Fruit fly (Drosophila melanogaster): ENCODE measurements around the gene lin-52.

lin-52 gene

dm6 chrX:5764001-5764892, 9.5 kb upstream of the lin-52 start, which contains the start of the genes MAPk-Ak2 and CG42699:
Gene MAPk-Ak2, minus strand, starts transcription at chrX:5764203.
Gene CG42699, plus strand, starts transcription at chrX:5764553.
- TF ChIP-seq CG5204 (GFP tag; optimal IDR thresholded peaks at IDR 0.05), result no peak
- peak; percentile 85 for TF ChIP-seq kay (GFP tag; ENCODE audit: borderline replicate concordance)
- peak; percentile 28 for TF ChIP-seq Clk (GFP tag; optimal IDR thresholded peaks at IDR 0.05)
- no peak for TF ChIP-seq cnc (optimal IDR thresholded peaks at IDR 0.05)
- TF ChIP-seq Mnt (GFP tag; optimal IDR thresholded peaks at IDR 0.05), result peak; percentile 94
- TF ChIP-seq CG7101 (tag; optimal IDR thresholded peaks at IDR 0.05), result peak; percentile 90
- TF ChIP-seq tj (GFP tag; optimal IDR thresholded peaks at IDR 0.05), result peak; percentile 59
- peak; percentile 59 for TF ChIP-seq CG7045 (GFP tag; optimal IDR thresholded peaks at IDR 0.05)
- peak; percentile 86 for TF ChIP-seq CG12768 (GFP tag; optimal IDR thresholded peaks at IDR 0.05)
- TF ChIP-seq ovo (GFP tag; optimal IDR thresholded peaks at IDR 0.05), result peak; percentile 98
- peak; percentile 89 for TF ChIP-seq cic (GFP tag; optimal IDR thresholded peaks at IDR 0.05)
- TF ChIP-seq CG1620 (GFP tag; optimal IDR thresholded peaks at IDR 0.05), result peak; percentile 95
- peak; percentile 52 for TF ChIP-seq toe (GFP tag; optimal IDR thresholded peaks at IDR 0.05)
- peak; percentile 70 for TF ChIP-seq CG14711 (tag; optimal IDR thresholded peaks at IDR 0.05)
- TF ChIP-seq Crg-1 (GFP tag; optimal IDR thresholded peaks at IDR 0.05), result peak; percentile 97
- TF ChIP-seq pad (GFP tag; optimal IDR thresholded peaks at IDR 0.05), result peak; percentile 77
- peak; percentile 90 for TF ChIP-seq CG11617 (GFP tag; optimal IDR thresholded peaks at IDR 0.05)
- TF ChIP-seq Hr96 (GFP tag; optimal IDR thresholded peaks at IDR 0.05), result no peak
- peak; percentile 56 for TF ChIP-seq CG33017 (tag; optimal IDR thresholded peaks at IDR 0.05)
- peak; percentile 63 for TF ChIP-seq bab1 (GFP tag; optimal IDR thresholded peaks at IDR 0.05)

dm6 chrX:5763443-5764000, 8.8 kb upstream of the lin-52 start:
- TF ChIP-seq CG12768 (GFP tag; optimal IDR thresholded peaks at IDR 0.05) (no peak), CG5204 (GFP tag; optimal IDR thresholded peaks at IDR 0.05) (no peak), ovo (GFP tag; optimal IDR thresholded peaks at IDR 0.05) (no peak), pad (GFP tag; optimal IDR thresholded peaks at IDR 0.05) (no peak), cic (GFP tag; optimal IDR thresholded peaks at IDR 0.05) (no peak), CG7045 (GFP tag; optimal IDR thresholded peaks at IDR 0.05) (no peak), cnc (optimal IDR thresholded peaks at IDR 0.05) (no peak), Hr96 (GFP tag; optimal IDR thresholded peaks at IDR 0.05) (no peak), tj (GFP tag; optimal IDR thresholded peaks at IDR 0.05) (no peak), kay (GFP tag; ENCODE audit: borderline replicate concordance) (no peak), Mnt (GFP tag; optimal IDR thresholded peaks at IDR 0.05) (no peak), CG1620 (GFP tag; optimal IDR thresholded peaks at IDR 0.05) (no peak), CG14711 (tag; optimal IDR thresholded peaks at IDR 0.05) (no peak), CG11617 (GFP tag; optimal IDR thresholded peaks at IDR 0.05) (no peak), CG33017 (tag; optimal IDR thresholded peaks at IDR 0.05) (no peak), bab1 (GFP tag; optimal IDR thresholded peaks at IDR 0.05) (no peak), CG7101 (tag; optimal IDR thresholded peaks at IDR 0.05) (no peak), toe (GFP tag; optimal IDR thresholded peaks at IDR 0.05) (no peak)

dm6 chrX:5756146-5756545, 1.4 kb upstream of the lin-52 start:
- no peak for TF ChIP-seq pad (GFP tag; optimal IDR thresholded peaks at IDR 0.05)
- TF ChIP-seq cic (GFP tag; optimal IDR thresholded peaks at IDR 0.05), result no peak
- TF ChIP-seq kay (GFP tag; ENCODE audit: borderline replicate concordance), result no peak
- no peak for TF ChIP-seq CG14711 (tag; optimal IDR thresholded peaks at IDR 0.05)

- TF ChIP-seq bab1 (GFP tag; optimal IDR thresholded peaks at IDR 0.05), result no peak
- TF ChIP-seq CG1620 (GFP tag; optimal IDR thresholded peaks at IDR 0.05), result no peak
- no peak for TF ChIP-seq kay (GFP tag; ENCODE audit: borderline replicate concordance)
- no peak for TF ChIP-seq toe (GFP tag; optimal IDR thresholded peaks at IDR 0.05)
- TF ChIP-seq CG7045 (GFP tag; optimal IDR thresholded peaks at IDR 0.05), result no peak
- no peak for TF ChIP-seq CG14711 (tag; optimal IDR thresholded peaks at IDR 0.05)
- no peak for TF ChIP-seq CG33017 (tag; optimal IDR thresholded peaks at IDR 0.05)
- TF ChIP-seq Mnt (GFP tag; optimal IDR thresholded peaks at IDR 0.05), result no peak
- no peak for TF ChIP-seq CG11617 (GFP tag; optimal IDR thresholded peaks at IDR 0.05)
- no peak for TF ChIP-seq Clk (GFP tag; optimal IDR thresholded peaks at IDR 0.05)
- TF ChIP-seq tj (GFP tag; optimal IDR thresholded peaks at IDR 0.05), result no peak
- TF ChIP-seq cic (GFP tag; optimal IDR thresholded peaks at IDR 0.05), result no peak
- no peak for TF ChIP-seq cnc (optimal IDR thresholded peaks at IDR 0.05)
- TF ChIP-seq Hr96 (GFP tag; optimal IDR thresholded peaks at IDR 0.05), result no peak
- no peak for TF ChIP-seq CG5204 (GFP tag; optimal IDR thresholded peaks at IDR 0.05)
- no peak for TF ChIP-seq ovo (GFP tag; optimal IDR thresholded peaks at IDR 0.05)
- TF ChIP-seq Crg-1 (GFP tag; optimal IDR thresholded peaks at IDR 0.05), result no peak
- TF ChIP-seq CG7101 (tag; optimal IDR thresholded peaks at IDR 0.05), result no peak
- TF ChIP-seq pad (GFP tag; optimal IDR thresholded peaks at IDR 0.05), result no peak
Observed at dm6 chrX:5752838-5753237, 1.9 kb downstream of the lin-52 start.

- TF ChIP-seq CG7101 (tag; optimal IDR thresholded peaks at IDR 0.05) (peak; percentile 61), CG14711 (tag; optimal IDR thresholded peaks at IDR 0.05) (peak; percentile 35), tj (GFP tag; optimal IDR thresholded peaks at IDR 0.05) (peak; percentile 21), Clk (GFP tag; optimal IDR thresholded peaks at IDR 0.05) (no peak), CG33017 (tag; optimal IDR thresholded peaks at IDR 0.05) (peak; percentile 19), CG11617 (GFP tag; optimal IDR thresholded peaks at IDR 0.05) (peak; percentile 22), Crg-1 (GFP tag; optimal IDR thresholded peaks at IDR 0.05) (no peak), cnc (optimal IDR thresholded peaks at IDR 0.05) (no peak)
Observed at dm6 chrX:5751949-5752348, 2.8 kb downstream of the lin-52 start, which contains the start of gene CG15772. Gene CG15772, plus strand, starts transcription at chrX:5752249.

Data from whole organism, adult.